Fruit fly (Drosophila melanogaster) whole organism, embryonic: ENCODE results near the gene CG43085.
A peak's percentile ranks its signal among the peaks of the same experiment; 100 is the strongest.

Experiments
- Aef1 ChIP-seq: fragments of 200-800 bp; sonication (Bioruptor generic); IDR thresholded peaks from 3 replicates; pipeline ENCODE4 v1.3.6; 2022; ENCODE audit warnings: missing biosample characterization, missing genetic modification characterization
- B-H1 ChIP-seq: fragments of 200-800 bp; sonication (Bioruptor generic); IDR thresholded peaks from 3 replicates; pipeline ENCODE4 v1.3.6; 2022; ENCODE audit warnings: missing biosample characterization, missing genetic modification characterization
- Blimp-1 ChIP-seq: fragments of 200-800 bp; sonication (Bioruptor generic); optimal IDR thresholded peaks from 3 replicates; lab custom pipeline; 2018; ENCODE audit warnings: missing biosample characterization, missing genetic modification characterization, mild to moderate bottlenecking, moderate library complexity, missing genetic modification reagents
- CG11560 ChIP-seq: fragments of 200-800 bp; sonication (Bioruptor generic); IDR thresholded peaks from 3 replicates; pipeline ENCODE4 v1.3.6; 2022; ENCODE audit warnings: missing biosample characterization, missing genetic modification characterization
- CG12155 ChIP-seq: fragments of 200-800 bp; sonication (Bioruptor generic); optimal IDR thresholded peaks from 3 replicates; lab custom pipeline; 2016; ENCODE audit warnings: missing biosample characterization, missing genetic modification characterization
- CG12744 ChIP-seq: fragments of 200-800 bp; sonication (Bioruptor generic); optimal IDR thresholded peaks from 2 replicates; lab custom pipeline; 2016; ENCODE audit warnings: missing biosample characterization, missing genetic modification characterization
- CG1603 ChIP-seq: fragments of 200-800 bp; sonication (Bioruptor generic); optimal IDR thresholded peaks from 2 replicates; lab custom pipeline; 2019; ENCODE audit warnings: missing biosample characterization, mild to moderate bottlenecking, missing genetic modification characterization, moderate library complexity
- CG17912 ChIP-seq: fragments of 200-800 bp; sonication (Bioruptor generic); optimal IDR thresholded peaks from 2 replicates; lab custom pipeline; 2018; ENCODE audit warnings: missing biosample characterization, mild to moderate bottlenecking, missing genetic modification characterization
- CG18011 ChIP-seq: fragments of 200-800 bp; sonication (Bioruptor generic); optimal IDR thresholded peaks from 2 replicates; lab custom pipeline; 2017; ENCODE audit warnings: missing biosample characterization, missing genetic modification characterization, mild to moderate bottlenecking, moderate library complexity, missing genotype
- CG2129 ChIP-seq: fragments of 200-800 bp; sonication (Bioruptor generic); IDR thresholded peaks from 2 replicates; pipeline ENCODE4 v1.3.6; 2022; ENCODE audit warnings: missing biosample characterization, missing genetic modification characterization; ENCODE audit not compliant: partially characterized antibody
- CG32772 ChIP-seq: fragments of 200-800 bp; sonication (Bioruptor generic); IDR thresholded peaks from 2 replicates; pipeline ENCODE4 v1.3.6; 2022; ENCODE audit warnings: missing biosample characterization, missing genetic modification characterization
- CG3281 ChIP-seq: fragments of 200-800 bp; sonication (Bioruptor generic); optimal IDR thresholded peaks from 3 replicates; lab custom pipeline; 2017; ENCODE audit warnings: missing biosample characterization, mild to moderate bottlenecking, missing genetic modification characterization
- CG42726 ChIP-seq: fragments of 200-800 bp; sonication (Bioruptor generic); IDR thresholded peaks from 2 replicates; pipeline ENCODE4 v1.3.6; 2022; ENCODE audit warnings: missing biosample characterization, missing genetic modification characterization; ENCODE audit not compliant: partially characterized antibody
- CG4854 ChIP-seq: fragments of 200-800 bp; sonication (Bioruptor generic); optimal IDR thresholded peaks from 2 replicates; lab custom pipeline; 2016; ENCODE audit warnings: missing biosample characterization, missing genetic modification characterization, inconsistent platforms
- CG5953 ChIP-seq: fragments of 200-800 bp; sonication (Bioruptor generic); IDR thresholded peaks from 2 replicates; pipeline ENCODE4 v1.3.6; 2022; ENCODE audit warnings: missing biosample characterization, missing genetic modification characterization
- CG6654 ChIP-seq: fragments of 200-800 bp; sonication (Bioruptor generic); optimal IDR thresholded peaks from 2 replicates; lab custom pipeline; 2017; ENCODE audit warnings: missing biosample characterization, mild to moderate bottlenecking, missing genetic modification characterization
- CG8924 ChIP-seq: fragments of 200-800 bp; optimal IDR thresholded peaks from 3 replicates; lab custom pipeline; 2019; ENCODE audit warnings: missing biosample characterization, mild to moderate bottlenecking, missing genetic modification characterization, moderate library complexity
- CG9932 ChIP-seq: fragments of 200-800 bp; sonication (Bioruptor generic); IDR thresholded peaks from 2 replicates; pipeline ENCODE4 v1.3.6; 2022; ENCODE audit warnings: missing biosample characterization, missing genetic modification characterization
- D19A ChIP-seq: fragments of 200-800 bp; optimal IDR thresholded peaks from 3 replicates; lab custom pipeline; 2019; ENCODE audit warnings: missing biosample characterization, mild to moderate bottlenecking, missing genetic modification characterization, moderate library complexity
- E2f1 ChIP-seq: fragments of 200-800 bp; sonication (Bioruptor generic); IDR thresholded peaks from 2 replicates; pipeline ENCODE4 v1.3.6; 2022; ENCODE audit warnings: missing biosample characterization, missing genetic modification characterization
- GATAe ChIP-seq: fragments of 200-800 bp; sonication (Bioruptor generic); conservative IDR thresholded peaks from 2 replicates; pipeline ENCODE4 v1.3.6; 2022; ENCODE audit warnings: missing biosample characterization, missing genetic modification characterization
- Hmr ChIP-seq: fragments of 200-800 bp; sonication (Bioruptor generic); optimal IDR thresholded peaks from 3 replicates; lab custom pipeline; 2017; ENCODE audit warnings: mild to moderate bottlenecking, missing biosample characterization, missing genetic modification reagents, missing genetic modification characterization
- Hsf ChIP-seq: fragments of 200-800 bp; sonication (Bioruptor generic); optimal IDR thresholded peaks from 3 replicates; lab custom pipeline; 2016; ENCODE audit warnings: missing biosample characterization, missing genetic modification characterization
- Jarid2 ChIP-seq: fragments of 200-800 bp; sonication (Bioruptor generic); optimal IDR thresholded peaks from 3 replicates; lab custom pipeline; 2017; ENCODE audit warnings: mild to moderate bottlenecking, missing biosample characterization, missing genetic modification reagents, missing genetic modification characterization
- Kr ChIP-seq: fragments of 200-800 bp; sonication (Bioruptor generic); optimal IDR thresholded peaks from 2 replicates; lab custom pipeline; 2017; ENCODE audit warnings: missing biosample characterization, mild to moderate bottlenecking, missing genetic modification characterization
- Lpt ChIP-seq: fragments of >200 bp; optimal IDR thresholded peaks from 2 replicates; lab custom pipeline; 2018; ENCODE audit warnings: missing biosample characterization, missing genetic modification characterization
- MBD-R2 ChIP-seq: fragments of 200-800 bp; sonication (Bioruptor generic); IDR thresholded peaks from 2 replicates; pipeline ENCODE4 v1.3.6; 2022; ENCODE audit warnings: missing biosample characterization, missing genetic modification characterization
- MESR4 ChIP-seq: fragments of 200-800 bp; sonication (Bioruptor generic); optimal IDR thresholded peaks from 2 replicates; lab custom pipeline; 2018; ENCODE audit warnings: missing biosample characterization, mild to moderate bottlenecking, missing genetic modification characterization, moderate library complexity
- Mad ChIP-seq: fragments of 200-800 bp; sonication (Bioruptor generic); optimal IDR thresholded peaks from 2 replicates; lab custom pipeline; 2016; ENCODE audit warnings: missing biosample characterization, missing genetic modification characterization
- Vsx1 ChIP-seq: fragments of 200-800 bp; sonication (Bioruptor generic); optimal IDR thresholded peaks from 2 replicates; lab custom pipeline; 2017; ENCODE audit warnings: missing biosample characterization, mild to moderate bottlenecking, missing genetic modification characterization, missing genetic modification reagents
- bab2 ChIP-seq: fragments of 200-800 bp; sonication (Bioruptor generic); optimal IDR thresholded peaks from 2 replicates; lab custom pipeline; 2016; ENCODE audit warnings: missing biosample characterization, missing genetic modification characterization
- chn ChIP-seq: fragments of 200-800 bp; sonication (Bioruptor generic); optimal IDR thresholded peaks from 2 replicates; lab custom pipeline; 2016; ENCODE audit warnings: missing biosample characterization, missing genetic modification characterization
- ci ChIP-seq: fragments of 200-800 bp; sonication (Bioruptor generic); IDR thresholded peaks from 3 replicates; pipeline ENCODE4 v1.3.6; 2022; ENCODE audit warnings: missing biosample characterization, missing genetic modification characterization
- dmrt11E ChIP-seq: fragments of 200-800 bp; sonication (Bioruptor generic); optimal IDR thresholded peaks from 3 replicates; lab custom pipeline; 2018; ENCODE audit warnings: missing biosample characterization, mild to moderate bottlenecking, missing genetic modification characterization, moderate library complexity
- ftz-f1 ChIP-seq: fragments of 200-800 bp; sonication (Bioruptor generic); optimal IDR thresholded peaks from 2 replicates; lab custom pipeline; 2016; ENCODE audit warnings: missing biosample characterization, missing genetic modification characterization
- gce ChIP-seq: fragments of 200-800 bp; sonication (Bioruptor generic); IDR thresholded peaks from 3 replicates; pipeline ENCODE4 v1.3.6; 2022; ENCODE audit warnings: missing biosample characterization, missing genetic modification characterization
- gem ChIP-seq: fragments of 200-800 bp; sonication (Bioruptor generic); optimal IDR thresholded peaks from 2 replicates; lab custom pipeline; 2019; ENCODE audit warnings: missing biosample characterization, mild to moderate bottlenecking, missing genetic modification characterization, moderate library complexity
- h ChIP-seq: fragments of >200 bp; optimal IDR thresholded peaks from 2 replicates; lab custom pipeline; 2017
- her ChIP-seq: fragments of 200-800 bp; sonication (Bioruptor generic); optimal IDR thresholded peaks from 2 replicates; lab custom pipeline; 2016; ENCODE audit warnings: missing biosample characterization, missing genetic modification characterization
- ken ChIP-seq: fragments of 200-800 bp; sonication (Bioruptor generic); IDR thresholded peaks from 3 replicates; pipeline ENCODE4 v1.3.6; 2022; ENCODE audit warnings: missing biosample characterization, missing genetic modification characterization
- lab ChIP-seq: fragments of 200-800 bp; sonication (Bioruptor generic); optimal IDR thresholded peaks from 3 replicates; lab custom pipeline; 2017; ENCODE audit warnings: missing biosample characterization, missing genetic modification characterization, mild to moderate bottlenecking, moderate library complexity, missing genetic modification reagents
- lmd ChIP-seq: fragments of 200-800 bp; sonication (Bioruptor generic); IDR thresholded peaks from 2 replicates; pipeline ENCODE4 v1.3.6; 2022; ENCODE audit warnings: missing biosample characterization, missing genetic modification characterization
- org-1 ChIP-seq: fragments of 200-800 bp; sonication (Bioruptor generic); optimal IDR thresholded peaks from 2 replicates; lab custom pipeline; 2017; ENCODE audit warnings: missing biosample characterization, missing genetic modification characterization
- slou ChIP-seq: fragments of 200-800 bp; sonication (Bioruptor generic); optimal IDR thresholded peaks from 3 replicates; lab custom pipeline; 2016; ENCODE audit warnings: missing biosample characterization, missing genetic modification characterization
- sqz ChIP-seq: fragments of 200-800 bp; sonication (Bioruptor generic); optimal IDR thresholded peaks from 3 replicates; lab custom pipeline; 2018; ENCODE audit warnings: missing biosample characterization, mild to moderate bottlenecking, missing genetic modification characterization
- tap ChIP-seq: fragments of 200-800 bp; optimal IDR thresholded peaks from 3 replicates; lab custom pipeline; 2019; ENCODE audit warnings: missing biosample characterization, mild to moderate bottlenecking, missing genetic modification characterization, moderate library complexity
- usp ChIP-seq: fragments of >200 bp; optimal IDR thresholded peaks from 2 replicates; lab custom pipeline; 2017; ENCODE audit warnings: missing biosample characterization, missing genetic modification characterization
- vvl ChIP-seq: fragments of 200-800 bp; sonication (Bioruptor generic); IDR thresholded peaks from 2 replicates; pipeline ENCODE4 v1.3.6; 2022; ENCODE audit warnings: missing biosample characterization, missing genetic modification characterization
- wek ChIP-seq: fragments of 200-800 bp; sonication (Bioruptor generic); optimal IDR thresholded peaks from 3 replicates; lab custom pipeline; 2018; ENCODE audit warnings: missing biosample characterization, mild to moderate bottlenecking, missing genetic modification characterization, moderate library complexity

CG43085 gene

DNA sequence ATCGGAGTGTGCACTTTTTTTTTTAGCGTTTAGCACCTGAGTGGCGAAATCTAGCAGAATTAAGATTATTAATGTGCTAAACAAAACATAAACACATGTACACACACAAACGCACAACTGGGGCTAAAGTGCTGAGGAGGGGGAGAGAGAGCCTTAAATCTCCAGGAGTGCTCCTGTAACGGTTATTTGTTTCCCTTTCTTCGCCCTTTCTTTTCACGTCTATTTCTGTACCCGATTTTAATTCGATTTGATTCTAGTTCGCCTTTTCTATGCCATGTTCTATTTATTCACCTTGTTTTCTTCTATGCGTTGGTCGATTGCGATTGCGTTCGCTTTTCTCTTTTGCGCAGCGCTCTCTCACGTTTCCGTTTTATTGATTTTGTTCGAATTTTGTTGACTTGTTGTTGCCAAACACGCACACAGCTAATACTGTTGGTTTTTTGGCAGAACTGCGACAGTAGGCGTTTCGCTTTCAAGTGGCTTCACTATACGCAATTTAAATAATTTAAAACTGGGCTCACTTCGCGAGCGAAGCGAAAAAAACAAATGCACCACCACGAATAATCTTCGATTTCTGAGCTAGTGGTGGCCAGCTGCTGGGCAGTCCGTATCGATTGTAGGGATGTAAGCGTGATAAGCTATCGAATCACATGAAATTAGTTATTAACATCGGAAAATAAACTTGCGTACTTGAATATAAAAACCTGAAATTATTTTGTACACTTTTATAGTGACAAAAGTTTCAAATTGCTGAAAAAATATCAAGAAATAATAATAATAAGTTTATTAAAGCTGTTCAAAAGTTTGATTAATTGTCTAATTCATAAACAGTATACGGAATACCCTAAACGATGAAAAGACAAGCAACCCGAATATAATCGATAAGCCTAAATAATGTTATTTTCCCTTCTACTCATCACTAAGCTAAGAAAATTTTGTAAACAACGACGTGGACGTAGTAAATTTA is 7.4 kb upstream of the CG43085 start, which contains the start of the genes Krn, Ndfip and CG7484 (continued):
- TF ChIP-seq her (GFP tag; lab: Kevin White, UChicago) (peak; percentile 60), lmd (GFP tag; lab: Robert Waterston, UW) (peak; percentile 87), Jarid2 (GFP tag; lab: Kevin White, UChicago) (peak; percentile 64), CG32772 (GFP tag; lab: Robert Waterston, UW) (peak; percentile 85), Hsf (GFP tag; lab: Kevin White, UChicago) (peak; percentile 90), CG12155 (GFP tag; lab: Kevin White, UChicago) (peak; percentile 90), org-1 (GFP tag; lab: Kevin White, UChicago) (peak; percentile 59), Hmr (GFP tag; lab: Kevin White, UChicago) (peak; percentile 88), lab (peak; percentile 92), ken (GFP tag; lab: Robert Waterston, UW) (peak; percentile 79), MESR4 (GFP tag; lab: Kevin White, UChicago) (peak; percentile 86), ftz-f1 (GFP tag; lab: Kevin White, UChicago) (no peak), Vsx1 (GFP tag; lab: Kevin White, UChicago) (peak; percentile 43), slou (GFP tag; lab: Kevin White, UChicago) (peak; percentile 66), usp (no peak), CG4854 (GFP tag; lab: Kevin White, UChicago) (peak; percentile 52), GATAe (GFP tag; lab: Robert Waterston, UW) (no peak; the same call in 1 of the 2 replicates), Blimp-1 (GFP tag; lab: Kevin White, UChicago) (peak; percentile 82), Kr (GFP tag; lab: Kevin White, UChicago) (no peak), vvl (GFP tag; lab: Robert Waterston, UW) (peak; percentile 86), CG2129 (GFP tag; lab: Robert Waterston, UW) (peak; percentile 96), Aef1 (GFP tag; lab: Robert Waterston, UW) (peak; percentile 85), E2f1 (GFP tag; lab: Robert Waterston, UW) (peak; percentile 84), CG3281 (GFP tag; lab: Kevin White, UChicago) (peak; percentile 83), CG12744 (GFP tag; lab: Kevin White, UChicago) (peak; percentile 65), sqz (GFP tag; lab: Kevin White, UChicago) (peak; percentile 44), tap (peak; percentile 64), chn (GFP tag; lab: Kevin White, UChicago) (peak; percentile 70), CG11560 (tag; lab: Robert Waterston, UW) (peak; percentile 82; the same call in 1 of the 3 replicates), CG8924 (tag; lab: Kevin White, UChicago) (peak; percentile 94), dmrt11E (tag; lab: Kevin White, UChicago) (peak; percentile 87), CG18011 (GFP tag; lab: Kevin White, UChicago) (peak; percentile 53), D19A (tag; lab: Kevin White, UChicago) (peak; percentile 82), CG6654 (peak; percentile 49), Lpt (GFP tag; lab: Kevin White, UChicago) (no peak), bab2 (GFP tag; lab: Kevin White, UChicago) (peak; percentile 76), ci (GFP tag; lab: Robert Waterston, UW) (peak; percentile 75), CG42726 (peak; percentile 90), Mad (GFP tag; lab: Kevin White, UChicago) (peak; percentile 80), B-H1 (GFP tag; lab: Robert Waterston, UW) (peak; percentile 68), CG9932 (GFP tag; lab: Robert Waterston, UW) (peak; percentile 96), wek (GFP tag; lab: Kevin White, UChicago) (peak; percentile 96), gce (GFP tag; lab: Robert Waterston, UW) (no peak), CG17912 (GFP tag; lab: Kevin White, UChicago) (peak; percentile 49), MBD-R2 (GFP tag; lab: Robert Waterston, UW) (peak; percentile 71), h (lab: Kevin White, UChicago) (no peak), CG1603 (tag; lab: Kevin White, UChicago) (peak; percentile 60), gem (tag; lab: Kevin White, UChicago) (peak; percentile 96), CG5953 (peak; percentile 20; the same call in 1 of the 2 replicates)
